Worm (Caenorhabditis elegans): ENCODE data around the gene ZK1307.4.
A peak's percentile ranks its signal among the peaks of the same experiment; 100 is the strongest.

Gene ZK1307.4

ce11 chrII:9644438-9644837, 7.2 kb downstream of the ZK1307.4 start, which contains the start of gene fzr-1:
Gene fzr-1 (minus strand): TSS chrII:9644466.
- TF ChIP-seq tab-1 (GFP tag; IDR thresholded peaks at IDR 0.05) (no peak), ztf-29 (GFP tag; IDR thresholded peaks at IDR 0.05) (no peak), T22C8.4 (GFP tag; IDR thresholded peaks at IDR 0.05) (no peak), flt-1 (GFP tag; IDR thresholded peaks at IDR 0.05) (no peak), ztf-23 (GFP tag; IDR thresholded peaks at IDR 0.05) (no peak), cog-1 (tag; optimal IDR thresholded peaks at IDR 0.05) (no peak), klf-2 (GFP tag; conservative IDR thresholded peaks at IDR 0.05) (no peak), med-1 (GFP tag; optimal IDR thresholded peaks at IDR 0.05; ENCODE audit: insufficient read depth) (no peak), ref-1 (GFP tag; conservative IDR thresholded peaks at IDR 0.05) (no peak)

- TF ChIP-seq tab-1 (GFP tag; IDR thresholded peaks at IDR 0.05), result no peak
- no peak for TF ChIP-seq med-1 (GFP tag; optimal IDR thresholded peaks at IDR 0.05; ENCODE audit: insufficient read depth)
- no peak for TF ChIP-seq klf-2 (GFP tag; conservative IDR thresholded peaks at IDR 0.05)
- TF ChIP-seq ztf-23 (GFP tag; IDR thresholded peaks at IDR 0.05), result no peak
- TF ChIP-seq cog-1 (tag; optimal IDR thresholded peaks at IDR 0.05), result no peak
- TF ChIP-seq flt-1 (GFP tag; IDR thresholded peaks at IDR 0.05), result no peak
- TF ChIP-seq ref-1 (GFP tag; conservative IDR thresholded peaks at IDR 0.05), result no peak
- no peak for TF ChIP-seq T22C8.4 (GFP tag; IDR thresholded peaks at IDR 0.05)
- no peak for TF ChIP-seq ztf-29 (GFP tag; IDR thresholded peaks at IDR 0.05)
These were observed 15.3 kb downstream of the ZK1307.4 start, which contains the start of gene ZK1307.7 for ce11 chrII:9636300-9636699. Gene ZK1307.7 (plus strand): TSS chrII:9636600.

- TF ChIP-seq med-1 (GFP tag; optimal IDR thresholded peaks at IDR 0.05; ENCODE audit: insufficient read depth), result no peak
- no peak for TF ChIP-seq T22C8.4 (GFP tag; IDR thresholded peaks at IDR 0.05)
- no peak for TF ChIP-seq ztf-29 (GFP tag; IDR thresholded peaks at IDR 0.05)
- no peak for TF ChIP-seq flt-1 (GFP tag; IDR thresholded peaks at IDR 0.05)
- no peak for TF ChIP-seq ztf-23 (GFP tag; IDR thresholded peaks at IDR 0.05)
- no peak for TF ChIP-seq cog-1 (tag; optimal IDR thresholded peaks at IDR 0.05)
- TF ChIP-seq klf-2 (GFP tag; conservative IDR thresholded peaks at IDR 0.05), result no peak
- no peak for TF ChIP-seq ref-1 (GFP tag; conservative IDR thresholded peaks at IDR 0.05)
These were observed 25.7 kb downstream of the ZK1307.4 start for ce11 chrII:9625930-9626329.

ce11 chrII:9624110-9624695, 27.4 kb downstream of the ZK1307.4 start, which contains the start of the genes dnj-20 and ZK1307.8:
Gene dnj-20 (minus strand): TSS chrII:9624176.
Gene ZK1307.8 (plus strand): TSS chrII:9624613.
- TF ChIP-seq flt-1 (GFP tag; IDR thresholded peaks at IDR 0.05), result no peak
- no peak for TF ChIP-seq cog-1 (tag; optimal IDR thresholded peaks at IDR 0.05)
- TF ChIP-seq ref-1 (GFP tag; conservative IDR thresholded peaks at IDR 0.05), result no peak
- no peak for TF ChIP-seq T22C8.4 (GFP tag; IDR thresholded peaks at IDR 0.05)
- TF ChIP-seq ztf-23 (GFP tag; IDR thresholded peaks at IDR 0.05), result no peak
- no peak for TF ChIP-seq ztf-29 (GFP tag; IDR thresholded peaks at IDR 0.05)
- no peak for TF ChIP-seq med-1 (GFP tag; optimal IDR thresholded peaks at IDR 0.05; ENCODE audit: insufficient read depth)
- no peak for TF ChIP-seq tab-1 (GFP tag; IDR thresholded peaks at IDR 0.05)
- no peak for TF ChIP-seq klf-2 (GFP tag; conservative IDR thresholded peaks at IDR 0.05)

DNA sequence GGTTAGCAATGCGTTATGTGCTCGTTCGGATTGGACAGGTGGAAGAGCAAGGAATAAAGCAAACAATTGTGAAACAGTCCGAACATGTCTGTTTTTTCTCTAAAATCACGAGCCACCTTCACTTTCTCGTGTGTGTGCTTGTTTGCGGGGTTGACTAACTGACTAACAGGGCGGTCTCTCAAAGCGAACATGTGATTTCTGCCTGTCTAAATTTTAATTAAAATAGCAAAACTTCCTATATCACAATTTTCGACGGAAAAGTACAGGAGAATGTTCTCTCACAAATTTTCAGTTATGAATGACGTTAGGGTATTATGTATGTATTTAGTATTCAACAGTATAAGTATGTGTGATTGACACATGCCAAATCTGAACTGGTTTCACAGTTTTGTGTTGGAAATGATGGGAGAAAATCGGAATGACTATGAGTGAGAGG, 29.7 kb downstream of the ZK1307.4 start:
- TF ChIP-seq ztf-23 (GFP tag; IDR thresholded peaks at IDR 0.05) (no peak), med-1 (GFP tag; optimal IDR thresholded peaks at IDR 0.05; ENCODE audit: insufficient read depth) (no peak)

DNA sequence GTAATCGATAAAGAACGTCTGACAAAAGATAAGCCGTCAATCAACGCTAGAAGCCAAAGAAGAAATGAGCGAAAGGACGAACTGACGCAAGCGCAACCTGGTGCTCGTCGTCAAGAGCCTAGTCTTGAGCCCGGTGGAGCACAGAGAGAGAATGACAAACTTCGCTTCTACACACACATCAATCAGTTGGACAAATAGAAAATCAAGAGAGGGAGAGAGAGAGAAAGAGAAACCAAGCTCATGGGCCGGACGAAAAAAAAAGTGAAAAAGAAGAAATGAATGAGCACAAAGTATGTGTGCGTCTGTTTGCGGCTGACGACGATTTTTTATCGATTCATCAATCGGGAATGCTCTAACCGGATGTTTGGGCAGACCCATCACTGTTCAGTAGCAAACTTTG, 30.5 kb downstream of the ZK1307.4 start:
- TF ChIP-seq ztf-23 (GFP tag; IDR thresholded peaks at IDR 0.05), result no peak
- TF ChIP-seq tab-1 (GFP tag; IDR thresholded peaks at IDR 0.05), result no peak
- no peak for TF ChIP-seq ref-1 (GFP tag; conservative IDR thresholded peaks at IDR 0.05)
- no peak for TF ChIP-seq ztf-29 (GFP tag; IDR thresholded peaks at IDR 0.05)
- no peak for TF ChIP-seq T22C8.4 (GFP tag; IDR thresholded peaks at IDR 0.05)
- no peak for TF ChIP-seq med-1 (GFP tag; optimal IDR thresholded peaks at IDR 0.05; ENCODE audit: insufficient read depth)
- no peak for TF ChIP-seq klf-2 (GFP tag; conservative IDR thresholded peaks at IDR 0.05)
- no peak for TF ChIP-seq cog-1 (tag; optimal IDR thresholded peaks at IDR 0.05)
- TF ChIP-seq flt-1 (GFP tag; IDR thresholded peaks at IDR 0.05), result no peak

ce11 chrII:9620616-9621015, 31.0 kb downstream of the ZK1307.4 start:
- TF ChIP-seq ref-1 (GFP tag; conservative IDR thresholded peaks at IDR 0.05) (no peak), klf-2 (GFP tag; conservative IDR thresholded peaks at IDR 0.05) (no peak), tab-1 (GFP tag; IDR thresholded peaks at IDR 0.05) (no peak), cog-1 (tag; optimal IDR thresholded peaks at IDR 0.05) (no peak)

DNA sequence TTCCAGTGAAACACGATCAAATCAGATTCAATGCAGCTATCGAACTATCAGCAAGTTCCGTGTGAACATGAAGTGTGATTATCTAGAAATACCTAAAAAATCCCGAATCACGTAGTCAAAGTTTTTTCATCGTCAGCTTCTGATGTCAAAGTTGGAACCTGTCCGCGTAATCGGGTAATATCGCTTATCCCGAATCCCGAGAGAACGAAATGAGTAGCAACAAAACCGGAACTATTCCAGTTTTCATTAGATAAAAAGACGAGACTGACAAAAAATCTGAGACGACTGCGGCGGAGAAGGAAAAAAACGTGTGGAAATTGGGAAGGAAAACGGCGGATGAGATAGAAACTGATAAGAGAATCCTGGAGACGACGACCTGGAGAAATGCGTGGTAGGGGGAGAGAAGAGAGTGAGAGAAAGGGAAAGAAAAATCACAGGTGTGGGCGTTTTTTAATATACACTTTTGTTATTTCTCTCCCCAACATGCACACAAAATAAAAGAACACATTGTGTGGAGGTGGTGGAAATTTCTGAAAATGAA, 31.5 kb downstream of the ZK1307.4 start:
- no peak for TF ChIP-seq klf-2 (GFP tag; conservative IDR thresholded peaks at IDR 0.05)
- no peak for TF ChIP-seq tab-1 (GFP tag; IDR thresholded peaks at IDR 0.05)
- no peak for TF ChIP-seq ref-1 (GFP tag; conservative IDR thresholded peaks at IDR 0.05)
- TF ChIP-seq ztf-23 (GFP tag; IDR thresholded peaks at IDR 0.05), result no peak
- no peak for TF ChIP-seq T22C8.4 (GFP tag; IDR thresholded peaks at IDR 0.05)
- no peak for TF ChIP-seq flt-1 (GFP tag; IDR thresholded peaks at IDR 0.05)
- TF ChIP-seq ztf-29 (GFP tag; IDR thresholded peaks at IDR 0.05), result no peak
- TF ChIP-seq cog-1 (tag; optimal IDR thresholded peaks at IDR 0.05), result no peak

DNA sequence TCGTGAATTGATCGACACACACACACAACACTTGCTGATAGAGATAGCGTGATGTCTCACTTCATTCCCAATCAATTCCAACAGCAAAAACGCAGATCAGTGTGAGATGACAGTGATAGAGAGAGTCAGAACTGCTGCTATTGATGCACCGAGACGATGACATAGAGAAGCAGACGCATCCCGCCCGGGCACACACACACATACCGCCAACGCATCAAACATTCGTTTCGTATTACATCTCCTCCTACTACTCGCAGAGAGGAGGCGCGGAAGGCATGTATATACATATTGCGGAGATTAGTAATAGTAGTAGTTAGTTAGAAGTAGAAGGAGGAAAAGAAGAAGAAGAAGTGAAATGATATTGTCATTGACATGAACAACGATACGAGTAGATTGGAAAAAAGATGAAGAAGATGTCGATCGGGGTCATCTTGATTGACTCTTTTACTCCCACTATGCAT, 32.2 kb downstream of the ZK1307.4 start:
- TF ChIP-seq tab-1 (GFP tag; IDR thresholded peaks at IDR 0.05) (no peak), med-1 (GFP tag; optimal IDR thresholded peaks at IDR 0.05; ENCODE audit: insufficient read depth) (no peak), ztf-23 (GFP tag; IDR thresholded peaks at IDR 0.05) (0 out of 2 replicates have a peak, but pooled peaks have one; percentile 44), ref-1 (GFP tag; conservative IDR thresholded peaks at IDR 0.05) (no peak), cog-1 (tag; optimal IDR thresholded peaks at IDR 0.05) (peak; percentile 72), ztf-29 (GFP tag; IDR thresholded peaks at IDR 0.05) (no peak), klf-2 (GFP tag; conservative IDR thresholded peaks at IDR 0.05) (no peak), T22C8.4 (GFP tag; IDR thresholded peaks at IDR 0.05) (0 out of 2 replicates have a peak, but pooled peaks have one; percentile 27), flt-1 (GFP tag; IDR thresholded peaks at IDR 0.05) (peak; percentile 50; the same call in 1 of the 2 replicates)
